Fruit fly (Drosophila melanogaster): Measurements from ENCODE around the gene dlg1.
A peak's percentile ranks its signal among the peaks of the same experiment; 100 is the strongest.

Gene dlg1

dm6 chrX:11349780-11350179 is 19.7 kb upstream of the dlg1 start, which contains the start of gene NdufV3 (continued):
- TF ChIP-seq acj6 (GFP tag; optimal IDR thresholded peaks at IDR 0.05) = no peak
- no peak for TF ChIP-seq Ets21C (GFP tag; optimal IDR thresholded peaks at IDR 0.05)
- TF ChIP-seq CG11294 (GFP tag; IDR thresholded peaks at IDR 0.05) = no peak
- TF ChIP-seq CG6163 (GFP tag; IDR thresholded peaks at IDR 0.05) = peak; percentile 17; the same call in 1 of the 3 replicates
- no peak for TF ChIP-seq CG11762 (GFP tag; optimal IDR thresholded peaks at IDR 0.05; ENCODE audit: insufficient read depth)
- no peak for TF ChIP-seq CG15336 (GFP tag; IDR thresholded peaks at IDR 0.05)
- TF ChIP-seq CG6854 (GFP tag; optimal IDR thresholded peaks at IDR 0.05) = no peak
- TF ChIP-seq CG9139 (GFP tag; optimal IDR thresholded peaks at IDR 0.05) = no peak
- no peak for TF ChIP-seq CG31627 (GFP tag; optimal IDR thresholded peaks at IDR 0.05)
- no peak for TF ChIP-seq dac (GFP tag; optimal IDR thresholded peaks at IDR 0.05)
- TF ChIP-seq Eip78C (GFP tag) = no peak
- TF ChIP-seq CG6276 (GFP tag; optimal IDR thresholded peaks at IDR 0.05) = no peak
- peak; percentile 8 for TF ChIP-seq pdm3 (GFP tag; optimal IDR thresholded peaks at IDR 0.05)
- no peak for TF ChIP-seq CG6792 (GFP tag; optimal IDR thresholded peaks at IDR 0.05)
- TF ChIP-seq Sox15 (GFP tag; optimal IDR thresholded peaks at IDR 0.05) = no peak

- TF ChIP-seq CG3919 (GFP tag; optimal IDR thresholded peaks at IDR 0.05) (peak; percentile 2), CG8632 (GFP tag; optimal IDR thresholded peaks at IDR 0.05) (no peak), CG11902 (GFP tag; optimal IDR thresholded peaks at IDR 0.05) (no peak), fkh (GFP tag; optimal IDR thresholded peaks at IDR 0.05) (no peak), svp (GFP tag) (peak; percentile 24), CG6854 (GFP tag; optimal IDR thresholded peaks at IDR 0.05) (peak; percentile 35), fd85E (GFP tag; optimal IDR thresholded peaks at IDR 0.05) (no peak), vri (GFP tag; optimal IDR thresholded peaks at IDR 0.05) (peak; percentile 17), spab (GFP tag; optimal IDR thresholded peaks at IDR 0.05) (no peak), salr (GFP tag; optimal IDR thresholded peaks at IDR 0.05) (no peak), CG4318 (GFP tag; optimal IDR thresholded peaks at IDR 0.05) (no peak), CG16779 (tag; optimal IDR thresholded peaks at IDR 0.05) (no peak), dac (GFP tag; optimal IDR thresholded peaks at IDR 0.05) (no peak), CG34406 (GFP tag; optimal IDR thresholded peaks at IDR 0.05) (no peak), Smox (GFP tag; optimal IDR thresholded peaks at IDR 0.05) (no peak), Ets21C (GFP tag; optimal IDR thresholded peaks at IDR 0.05) (no peak), CG6808 (GFP tag; optimal IDR thresholded peaks at IDR 0.05) (no peak), esn (GFP tag; optimal IDR thresholded peaks at IDR 0.05) (peak; percentile 9), ss (GFP tag; optimal IDR thresholded peaks at IDR 0.05) (peak in 1 of 2 experiments; percentile 9), CG10631 (GFP tag; optimal IDR thresholded peaks at IDR 0.05) (no peak), CG15336 (GFP tag; IDR thresholded peaks at IDR 0.05) (no peak), achi (GFP tag; optimal IDR thresholded peaks at IDR 0.05) (no peak), pdm3 (GFP tag; optimal IDR thresholded peaks at IDR 0.05) (no peak), fd59A (GFP tag; optimal IDR thresholded peaks at IDR 0.05) (no peak), net (GFP tag; optimal IDR thresholded peaks at IDR 0.05) (no peak), CG10669 (GFP tag; optimal IDR thresholded peaks at IDR 0.05) (no peak), Sox14 (GFP tag; optimal IDR thresholded peaks at IDR 0.05) (peak; percentile 17), Sox102F (GFP tag; optimal IDR thresholded peaks at IDR 0.05) (no peak), CG11294 (GFP tag; IDR thresholded peaks at IDR 0.05) (no peak), lz (GFP tag; optimal IDR thresholded peaks at IDR 0.05) (no peak), cyc (GFP tag; optimal IDR thresholded peaks at IDR 0.05) (peak; percentile 31), eg (GFP tag; IDR thresholded peaks at IDR 0.05) (no peak), CG32006 (GFP tag; optimal IDR thresholded peaks at IDR 0.05) (no peak), acj6 (GFP tag; optimal IDR thresholded peaks at IDR 0.05) (no peak), CG31627 (GFP tag; optimal IDR thresholded peaks at IDR 0.05) (peak; percentile 11), CG3032 (tag; optimal IDR thresholded peaks at IDR 0.05) (no peak), Sox15 (GFP tag; optimal IDR thresholded peaks at IDR 0.05) (no peak), CG6163 (GFP tag; IDR thresholded peaks at IDR 0.05) (peak; percentile 16; the same call in 1 of the 3 replicates), Eip93F (GFP tag; optimal IDR thresholded peaks at IDR 0.05) (no peak), topi (GFP tag; optimal IDR thresholded peaks at IDR 0.05) (peak; percentile 7), CG1621 (tag; optimal IDR thresholded peaks at IDR 0.05) (no peak), Hr4 (GFP tag; optimal IDR thresholded peaks at IDR 0.05) (no peak)
Measured at dm6 chrX:11350505-11351327, 18.7 kb upstream of the dlg1 start, which contains the start of gene CG1737. TSS of gene CG1737 (plus strand) at chrX:11350608.

All from whole organism, prepupa.